Worm (Caenorhabditis elegans) whole organism, L2 larva: ENCODE measurements around the gene srbc-79.

Experiments
- C34F6.9 ChIP-seq: fragments of 150-350 bp; optimal IDR thresholded peaks from 2 replicates; lab custom pipeline; 2014; ENCODE audit warnings: missing biosample characterization, missing genetic modification characterization
- F13H6.1 ChIP-seq: sonication (generic microtip); optimal IDR thresholded peaks from 2 replicates; lab custom pipeline; 2016; ENCODE audit warnings: missing genetic modification characterization, missing compliant biosample characterization
- R02D3.7 ChIP-seq: fragments of 150-350 bp; optimal IDR thresholded peaks from 2 replicates; lab custom pipeline; 2014; ENCODE audit warnings: missing biosample characterization, missing genetic modification characterization
- egl-27 ChIP-seq: sonication (generic microtip); optimal IDR thresholded peaks from 3 replicates; lab custom pipeline; 2017; ENCODE audit warnings: missing biosample characterization, missing genetic modification reagents, missing genetic modification characterization
- elt-3 ChIP-seq: sonication (generic microtip); optimal IDR thresholded peaks from 2 replicates; lab custom pipeline; 2017; ENCODE audit warnings: missing biosample characterization, missing genetic modification characterization
- nhr-129 ChIP-seq: fragments of 150-350 bp; optimal IDR thresholded peaks from 2 replicates; lab custom pipeline; 2014; ENCODE audit warnings: missing biosample characterization, missing genetic modification characterization
- nhr-23 ChIP-seq: fragments of 150-350 bp; optimal IDR thresholded peaks from 2 replicates; lab custom pipeline; 2014; ENCODE audit warnings: missing biosample characterization, missing genetic modification reagents, missing genetic modification characterization
- nhr-237 ChIP-seq: fragments of 150-350 bp; optimal IDR thresholded peaks from 2 replicates; lab custom pipeline; 2014; ENCODE audit warnings: missing biosample characterization, missing genetic modification characterization
- snpc-4 ChIP-seq: fragments of 150-350 bp; optimal IDR thresholded peaks from 2 replicates; lab custom pipeline; 2014; ENCODE audit warnings: missing biosample characterization, missing genetic modification characterization
- zag-1 ChIP-seq: fragments of 150-350 bp; optimal IDR thresholded peaks from 2 replicates; lab custom pipeline; 2014; ENCODE audit warnings: missing biosample characterization, missing genetic modification characterization

DNA sequence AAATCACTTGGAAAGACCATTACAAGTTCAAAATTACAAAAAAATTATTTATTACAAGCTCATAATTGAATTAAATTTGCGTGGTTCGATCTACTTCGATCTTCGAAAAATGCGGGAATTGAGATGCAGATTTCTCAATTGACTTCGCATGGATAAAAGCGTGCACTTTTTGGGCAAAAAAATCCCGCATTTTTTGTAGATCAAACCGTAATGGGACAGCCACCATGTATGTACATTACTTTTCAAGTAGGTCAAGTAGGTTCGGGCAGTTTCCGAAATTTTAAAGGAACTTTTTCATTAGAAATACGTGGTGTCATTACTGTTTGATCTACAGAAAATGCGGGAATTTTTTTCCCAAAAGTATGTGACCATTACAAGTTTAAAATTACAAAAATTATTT is 5.3 kb upstream of the srbc-79 start:
- TF ChIP-seq F13H6.1 (no peak), elt-3 (tag; lab: Kevin White, UChicago) (no peak), zag-1 (tag; lab: Kevin White, UChicago) (no peak), nhr-23 (tag; lab: Kevin White, UChicago) (no peak), egl-27 (tag; lab: Kevin White, UChicago) (no peak), C34F6.9 (tag; lab: Kevin White, UChicago) (no peak), nhr-129 (tag; lab: Kevin White, UChicago) (no peak), snpc-4 (tag; lab: Kevin White, UChicago) (no peak), nhr-237 (tag; lab: Kevin White, UChicago) (no peak), R02D3.7 (tag; lab: Kevin White, UChicago) (no peak)
